Fruit fly (Drosophila melanogaster) whole organism, adult: Measurements from ENCODE around the gene bero.

Experiments
- bab1 ChIP-seq: fragments of 200-800 bp; sonication (Bioruptor generic); optimal IDR thresholded peaks from 3 replicates; lab custom pipeline; 2019; ENCODE audit warnings: missing biosample characterization, mild to moderate bottlenecking, missing genetic modification characterization, moderate library complexity
- tj ChIP-seq: fragments of 200-800 bp; sonication (Bioruptor generic); optimal IDR thresholded peaks from 3 replicates; lab custom pipeline; 2017; ENCODE audit warnings: missing biosample characterization, mild to moderate bottlenecking, missing genetic modification characterization, moderate library complexity

DNA sequence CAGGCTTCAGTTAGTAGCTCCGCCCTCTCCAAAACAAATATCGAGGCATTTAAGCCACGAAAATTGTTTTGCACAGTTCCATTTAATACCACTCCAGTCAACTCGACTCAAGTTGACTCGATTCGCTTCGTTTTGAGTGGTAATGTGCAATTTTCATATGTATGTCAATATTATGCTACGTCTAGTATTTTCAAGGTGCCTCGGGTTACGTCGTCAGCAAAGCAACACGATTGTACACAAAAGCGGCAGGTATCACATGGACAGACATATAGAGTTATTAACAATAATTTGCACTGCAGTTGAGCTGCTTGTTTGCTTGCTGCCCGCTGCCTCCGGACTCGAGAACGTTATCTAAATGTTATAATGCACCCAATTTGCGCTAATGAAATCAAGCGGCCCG is 46.5 kb downstream of the bero start:
- no peak for TF ChIP-seq bab1 (GFP tag; lab: Kevin White, UChicago)
- peak; percentile 92 for TF ChIP-seq tj (GFP tag; lab: Kevin White, UChicago)
